Worm (Caenorhabditis elegans) whole organism, mixed stage, embryonic: ENCODE measurements around the gene ndc-80.

Source experiments
- M03D4.4 ChIP-seq: sonication (generic microtip); optimal IDR thresholded peaks from 2 replicates; lab custom pipeline; 2017; ENCODE audit warnings: mild to moderate bottlenecking, missing genetic modification characterization, missing compliant biosample characterization
- bed-3 ChIP-seq: fragments of 200-800 bp; sonication (Bioruptor generic); optimal IDR thresholded peaks from 3 replicates; lab custom pipeline; 2018; ENCODE audit warnings: mild to moderate bottlenecking, missing genetic modification characterization, moderate library complexity, missing compliant biosample characterization
- blmp-1 ChIP-seq: fragments of 150-350 bp; optimal IDR thresholded peaks from 2 replicates; lab custom pipeline; 2014; ENCODE audit warnings: missing biosample characterization, missing genetic modification characterization
- ceh-39 ChIP-seq: fragments of 150-350 bp; optimal IDR thresholded peaks from 2 replicates; lab custom pipeline; 2014; ENCODE audit warnings: missing biosample characterization, missing genetic modification characterization
- ceh-43 ChIP-seq: fragments of 200-800 bp; sonication (Bioruptor generic); optimal IDR thresholded peaks from 2 replicates; lab custom pipeline; 2018; ENCODE audit warnings: mild to moderate bottlenecking, missing genetic modification characterization, moderate library complexity, missing compliant biosample characterization
- ceh-83 ChIP-seq: fragments of 200-800 bp; sonication (Bioruptor generic); optimal IDR thresholded peaks from 2 replicates; lab custom pipeline; 2018; ENCODE audit warnings: mild to moderate bottlenecking, missing genetic modification characterization, missing compliant biosample characterization
- ces-1 ChIP-seq: fragments of 150-350 bp; optimal IDR thresholded peaks from 2 replicates; lab custom pipeline; 2014; ENCODE audit warnings: missing biosample characterization, missing genetic modification reagents, missing genetic modification characterization
- cnd-1 ChIP-seq: fragments of 200-800 bp; sonication (Bioruptor generic); optimal IDR thresholded peaks from 2 replicates; lab custom pipeline; 2018; ENCODE audit warnings: mild to moderate bottlenecking, missing genetic modification characterization, missing compliant biosample characterization
- drap-1 ChIP-seq: fragments of 200-800 bp; sonication (Bioruptor generic); optimal IDR thresholded peaks from 3 replicates; lab custom pipeline; 2018; ENCODE audit warnings: mild to moderate bottlenecking, missing genetic modification characterization, missing compliant biosample characterization
- elt-1 ChIP-seq: sonication (generic microtip); optimal IDR thresholded peaks from 2 replicates; lab custom pipeline; 2017; ENCODE audit warnings: missing genetic modification characterization, mild to moderate bottlenecking, missing compliant biosample characterization, antibody characterized with exemption, moderate library complexity, borderline replicate concordance; ENCODE audit not compliant: insufficient read depth
- elt-3 ChIP-seq: fragments of 150-350 bp; optimal IDR thresholded peaks from 2 replicates; lab custom pipeline; 2014; ENCODE audit warnings: missing biosample characterization, missing genetic modification characterization
- flh-1 ChIP-seq: fragments of 200-800 bp; sonication (Bioruptor generic); optimal IDR thresholded peaks from 2 replicates; lab custom pipeline; 2018; ENCODE audit warnings: mild to moderate bottlenecking, missing genetic modification characterization, moderate library complexity, missing compliant biosample characterization
- ham-2 ChIP-seq: fragments of 200-800 bp; sonication (Bioruptor generic); optimal IDR thresholded peaks from 2 replicates; lab custom pipeline; 2018; ENCODE audit warnings: mild to moderate bottlenecking, missing genetic modification characterization, missing compliant biosample characterization
- hlh-1 ChIP-seq: fragments of 150-350 bp; optimal IDR thresholded peaks from 2 replicates; lab custom pipeline; 2014; ENCODE audit warnings: missing biosample characterization, missing genetic modification reagents, missing genetic modification characterization
- lin-13 ChIP-seq: fragments of 150-350 bp; optimal IDR thresholded peaks from 2 replicates; lab custom pipeline; 2014; ENCODE audit warnings: missing biosample characterization, missing genetic modification characterization
- lin-32 ChIP-seq: fragments of 200-800 bp; sonication (Bioruptor generic); optimal IDR thresholded peaks from 2 replicates; lab custom pipeline; 2018; ENCODE audit warnings: mild to moderate bottlenecking, missing genetic modification characterization, missing compliant biosample characterization
- lsy-2 ChIP-seq: fragments of 150-350 bp; optimal IDR thresholded peaks from 2 replicates; lab custom pipeline; 2014; ENCODE audit warnings: missing biosample characterization, missing genetic modification characterization
- mab-5 ChIP-seq: fragments of 150-350 bp; optimal IDR thresholded peaks from 2 replicates; lab custom pipeline; 2014; ENCODE audit warnings: missing biosample characterization, missing genetic modification characterization
- mep-1 ChIP-seq: fragments of 150-350 bp; optimal IDR thresholded peaks from 2 replicates; lab custom pipeline; 2017; ENCODE audit warnings: missing biosample characterization, missing genetic modification reagents, missing genetic modification characterization, inconsistent platforms
- mls-2 ChIP-seq: sonication (generic microtip); optimal IDR thresholded peaks from 2 replicates; lab custom pipeline; 2016; ENCODE audit warnings: mild to moderate bottlenecking, missing genetic modification characterization, moderate library complexity, missing compliant biosample characterization
- nhr-12 ChIP-seq: fragments of 150-350 bp; optimal IDR thresholded peaks from 2 replicates; lab custom pipeline; 2014; ENCODE audit warnings: missing biosample characterization, missing genetic modification characterization
- nhr-2 ChIP-seq: fragments of 150-350 bp; optimal IDR thresholded peaks from 2 replicates; lab custom pipeline; 2014; ENCODE audit warnings: missing biosample characterization, missing genetic modification characterization
- nhr-237 ChIP-seq: fragments of 150-350 bp; optimal IDR thresholded peaks from 2 replicates; lab custom pipeline; 2014; ENCODE audit warnings: missing biosample characterization, missing genetic modification characterization
- pha-4 ChIP-seq: fragments of 150-350 bp; optimal IDR thresholded peaks from 2 replicates; lab custom pipeline; 2018; ENCODE audit warnings: missing biosample characterization, missing genetic modification reagents, missing genetic modification characterization
- snpc-4 ChIP-seq: fragments of 150-350 bp; optimal IDR thresholded peaks from 2 replicates; lab custom pipeline; 2014; ENCODE audit warnings: missing biosample characterization, missing genetic modification characterization
- unc-120 ChIP-seq: sonication (generic microtip); optimal IDR thresholded peaks from 2 replicates; lab custom pipeline; 2017; ENCODE audit warnings: missing genetic modification characterization, missing compliant biosample characterization; ENCODE audit not compliant: poor library complexity, severe bottlenecking
- unc-39 ChIP-seq: fragments of 150-350 bp; optimal IDR thresholded peaks from 2 replicates; lab custom pipeline; 2014; ENCODE audit warnings: missing biosample characterization, missing genetic modification characterization
- unc-62 ChIP-seq: fragments of 150-350 bp; optimal IDR thresholded peaks from 2 replicates; lab custom pipeline; 2014; ENCODE audit warnings: missing biosample characterization, missing genetic modification reagents, missing genetic modification characterization
- zip-8 ChIP-seq: fragments of 150-350 bp; optimal IDR thresholded peaks from 2 replicates; lab custom pipeline; 2014; ENCODE audit warnings: missing biosample characterization, missing genetic modification characterization
- ztf-11 ChIP-seq: fragments of 150-350 bp; optimal IDR thresholded peaks from 2 replicates; lab custom pipeline; 2014; ENCODE audit warnings: missing biosample characterization, missing genetic modification characterization

The ndc-80 gene

ce11 chrIV:10085401-10086187, at the start of gene ndc-80, which contains the start of gene col-2:
ndc-80 (plus strand) TSS chrIV:10086137.
col-2 (minus strand) TSS chrIV:10085451.
- peak; percentile 78 for TF ChIP-seq unc-120 (tag; lab: Kevin White, UChicago)
- peak; percentile 65 for TF ChIP-seq nhr-237 (tag; lab: Kevin White, UChicago)
- no peak for TF ChIP-seq ceh-43
- TF ChIP-seq pha-4 (tag; lab: Kevin White, UChicago): peak; percentile 44
- no peak for TF ChIP-seq blmp-1 (tag; lab: Kevin White, UChicago)
- peak; percentile 20 for TF ChIP-seq unc-62
- no peak for TF ChIP-seq lin-13 (tag; lab: Kevin White, UChicago)
- no peak for TF ChIP-seq zip-8
- peak; percentile 75 for TF ChIP-seq lsy-2
- TF ChIP-seq ceh-39 (tag; lab: Kevin White, UChicago): peak; percentile 88
- TF ChIP-seq mls-2 (tag; lab: Kevin White, UChicago): no peak
- peak; percentile 60 for TF ChIP-seq ces-1 (GFP tag; lab: Kevin White, UChicago)

- no peak for TF ChIP-seq cnd-1 (tag; lab: Kevin White, UChicago)
- TF ChIP-seq, all 35 proteins: peak for 0
These were observed 49.0 kb upstream of the ndc-80 start, which contains the start of gene F44D12.10 for ce11 chrIV:10036966-10037365. F44D12.10 (minus strand) TSS chrIV:10037066.

- no peak for TF ChIP-seq drap-1 (GFP tag; lab: Kevin White, UChicago)
- TF ChIP-seq flh-1 (GFP tag; lab: Kevin White, UChicago): no peak
- TF ChIP-seq mab-5 (tag; lab: Kevin White, UChicago): no peak
- TF ChIP-seq mep-1 (tag; lab: Kevin White, UChicago): no peak
- no peak for TF ChIP-seq zip-8
- TF ChIP-seq nhr-2 (tag; lab: Kevin White, UChicago): no peak
- TF ChIP-seq ham-2: no peak
- no peak for TF ChIP-seq unc-39 (tag; lab: Kevin White, UChicago)
- no peak for TF ChIP-seq ceh-43
- no peak for TF ChIP-seq unc-120 (tag; lab: Kevin White, UChicago)
- TF ChIP-seq, all 35 proteins: peak for 0
These were observed 45.1 kb upstream of the ndc-80 start, which contains the start of gene dhs-31 for ce11 chrIV:10040803-10041202. dhs-31 (minus strand) TSS chrIV:10040903.

ce11 chrIV:10042881-10043280, 43.1 kb upstream of the ndc-80 start, which contains the start of gene frk-1:
frk-1 (plus strand) TSS chrIV:10043181.
- TF ChIP-seq cnd-1 (tag; lab: Kevin White, UChicago) (no peak), lin-13 (tag; lab: Kevin White, UChicago) (no peak), elt-3 (tag; lab: Kevin White, UChicago) (no peak), ceh-43 (no peak)

- TF ChIP-seq nhr-2 (tag; lab: Kevin White, UChicago) (no peak), unc-62 (no peak), snpc-4 (tag; lab: Kevin White, UChicago) (no peak), hlh-1 (tag; lab: Kevin White, UChicago) (no peak), ham-2 (no peak), pha-4 (tag; lab: Kevin White, UChicago) (no peak), ceh-43 (no peak), M03D4.4 (tag; lab: Kevin White, UChicago) (no peak), nhr-12 (tag; lab: Kevin White, UChicago) (no peak), drap-1 (GFP tag; lab: Kevin White, UChicago) (no peak)
- TF ChIP-seq, all 35 proteins: peak for 0
These were observed 39.9 kb upstream of the ndc-80 start for ce11 chrIV:10046005-10046404.

- TF ChIP-seq ceh-43: no peak
- no peak for TF ChIP-seq ceh-39 (tag; lab: Kevin White, UChicago)
- TF ChIP-seq nhr-237 (tag; lab: Kevin White, UChicago): no peak
- no peak for TF ChIP-seq pha-4 (tag; lab: Kevin White, UChicago)
- no peak for TF ChIP-seq bed-3
- no peak for TF ChIP-seq ham-2
- TF ChIP-seq zip-8: no peak
- no peak for TF ChIP-seq M03D4.4 (tag; lab: Kevin White, UChicago)
- TF ChIP-seq nhr-2 (tag; lab: Kevin White, UChicago): no peak
- no peak for TF ChIP-seq snpc-4 (tag; lab: Kevin White, UChicago)
- no peak for TF ChIP-seq lin-32
- TF ChIP-seq lin-13 (tag; lab: Kevin White, UChicago): no peak
- TF ChIP-seq elt-1 (tag; lab: Kevin White, UChicago): no peak
- no peak for TF ChIP-seq mep-1 (tag; lab: Kevin White, UChicago)
- TF ChIP-seq ceh-83 (GFP tag; lab: Kevin White, UChicago): no peak
- TF ChIP-seq ztf-11: no peak
These were observed 38.8 kb upstream of the ndc-80 start, which contains the start of gene T04B2.3 for ce11 chrIV:10047108-10047507. T04B2.3 (plus strand) TSS chrIV:10047408.
